Fruit fly (Drosophila melanogaster) whole organism, wandering third instar larva: ENCODE data around the gene CG43774.

ENCODE experiments used
- Abd-B ChIP-seq: fragments of >200 bp; optimal IDR thresholded peaks from 2 replicates; lab custom pipeline; 2017; ENCODE audit warnings: missing biosample characterization, missing genetic modification characterization
- CG32264 ChIP-seq: fragments of 200-800 bp; sonication (Bioruptor generic); optimal IDR thresholded peaks from 2 replicates; lab custom pipeline; 2016; ENCODE audit warnings: missing biosample characterization, missing genetic modification characterization
- CG9705 ChIP-seq: fragments of 200-800 bp; sonication (Bioruptor generic); optimal IDR thresholded peaks from 2 replicates; lab custom pipeline; 2018; ENCODE audit warnings: missing biosample characterization, mild to moderate bottlenecking, missing genetic modification characterization
- CrebA ChIP-seq: fragments of 200-800 bp; sonication (Bioruptor generic); optimal IDR thresholded peaks from 2 replicates; lab custom pipeline; 2016; ENCODE audit warnings: missing biosample characterization, mild to moderate bottlenecking, missing genetic modification characterization, borderline replicate concordance
- Dfd ChIP-seq: fragments of >200 bp; optimal IDR thresholded peaks from 2 replicates; lab custom pipeline; 2017; ENCODE audit warnings: missing biosample characterization, missing genetic modification characterization
- Dif ChIP-seq: fragments of 200-275, 200-300 bp; sonication (Bioruptor generic); optimal IDR thresholded peaks from 2 replicates; lab custom pipeline; 2018; ENCODE audit warnings: missing biosample characterization, missing genetic modification characterization; ENCODE audit not compliant: partially characterized antibody
- Hnf4 ChIP-seq: fragments of 200-800 bp; sonication (Bioruptor generic); optimal IDR thresholded peaks from 2 replicates; lab custom pipeline; 2016; ENCODE audit warnings: missing biosample characterization, mild to moderate bottlenecking, missing genetic modification characterization
- Hr78 ChIP-seq: fragments of >200 bp; optimal IDR thresholded peaks from 2 replicates; lab custom pipeline; 2017; ENCODE audit warnings: missing biosample characterization, missing genetic modification characterization
- Hr83 ChIP-seq: fragments of 200-300 bp; sonication (Bioruptor generic); optimal IDR thresholded peaks from 2 replicates; lab custom pipeline; 2016; ENCODE audit warnings: missing biosample characterization, mild to moderate bottlenecking, missing genetic modification characterization, moderate library complexity; ENCODE audit not compliant: poor library complexity, severe bottlenecking
- Jra ChIP-seq: sonication (Bioruptor generic); optimal IDR thresholded peaks from 2 replicates; lab custom pipeline; 2016; ENCODE audit warnings: missing biosample characterization, missing genetic modification characterization
- Mio ChIP-seq: sonication (Bioruptor generic); optimal IDR thresholded peaks from 2 replicates; lab custom pipeline; 2016; ENCODE audit warnings: missing biosample characterization, missing genetic modification characterization
- Myc ChIP-seq: fragments of >200 bp; optimal IDR thresholded peaks from 2 replicates; lab custom pipeline; 2017
- N ChIP-seq: fragments of >200 bp; optimal IDR thresholded peaks from 2 replicates; lab custom pipeline; 2018; ENCODE audit warnings: missing biosample characterization, missing external identifiers, missing genetic modification characterization
- OdsH ChIP-seq: fragments of 200-800 bp; sonication (Bioruptor generic); optimal IDR thresholded peaks from 2 replicates; lab custom pipeline; 2016; ENCODE audit warnings: missing biosample characterization, mild to moderate bottlenecking, missing genetic modification characterization
- Rel ChIP-seq, 2 experiments: fragments of 200-800 bp; sonication (Bioruptor generic) in 1 of 2; optimal IDR thresholded peaks; 2 replicates in 1 of 2; 3 replicates in 1 of 2; lab custom pipeline; 2016 to 2019; ENCODE audit warnings: mild to moderate bottlenecking in 2 of 2, missing biosample characterization in 2 of 2, missing genetic modification characterization in 2 of 2, moderate library complexity in 1 of 2
- Sp1 ChIP-seq: fragments of 200-800 bp; sonication (Bioruptor generic); optimal IDR thresholded peaks from 3 replicates; lab custom pipeline; 2019; ENCODE audit warnings: missing biosample characterization, mild to moderate bottlenecking, missing genetic modification characterization, moderate library complexity
- Vsx2 ChIP-seq: fragments of 200-300, 225-300 bp; sonication (Bioruptor generic); optimal IDR thresholded peaks from 2 replicates; lab custom pipeline; 2018; ENCODE audit warnings: missing biosample characterization, missing genetic modification characterization; ENCODE audit not compliant: partially characterized antibody
- br ChIP-seq: fragments of 200-800 bp; sonication (Bioruptor generic); optimal IDR thresholded peaks from 2 replicates; lab custom pipeline; 2016; ENCODE audit warnings: missing biosample characterization, missing genetic modification characterization
- brk ChIP-seq: fragments of 200-800 bp; sonication (Bioruptor generic); optimal IDR thresholded peaks from 2 replicates; lab custom pipeline; 2016; ENCODE audit warnings: missing biosample characterization, mild to moderate bottlenecking, missing genetic modification characterization
- dl ChIP-seq, 2 experiments: fragments of 175-275, 200-275 bp in 1 of 2; fragments of 200-275 bp in 1 of 2; sonication (Bioruptor generic); optimal IDR thresholded peaks; lab custom pipeline; 2018; ENCODE audit warnings: mild to moderate bottlenecking in 2 of 2, missing biosample characterization in 2 of 2, missing genetic modification characterization in 2 of 2, moderate library complexity in 2 of 2; ENCODE audit not compliant: partially characterized antibody in 2 of 2, insufficient read depth in 1 of 2
- dmrt93B ChIP-seq: fragments of 200-800 bp; sonication (Bioruptor generic); optimal IDR thresholded peaks from 2 replicates; lab custom pipeline; 2018; ENCODE audit warnings: missing biosample characterization, mild to moderate bottlenecking, missing genetic modification characterization
- dsf ChIP-seq: sonication (Bioruptor generic); optimal IDR thresholded peaks from 2 replicates; lab custom pipeline; 2016; ENCODE audit warnings: missing biosample characterization, missing genetic modification characterization, borderline replicate concordance
- ey ChIP-seq: fragments of 200-800 bp; sonication (Bioruptor generic); optimal IDR thresholded peaks from 2 replicates; lab custom pipeline; 2016; ENCODE audit warnings: missing biosample characterization, missing genetic modification characterization
- foxo ChIP-seq, 2 experiments: fragments of 200-800 bp; sonication (Bioruptor generic); optimal IDR thresholded peaks; 2 replicates in 1 of 2; 3 replicates in 1 of 2; lab custom pipeline; 2016 to 2017; ENCODE audit warnings: missing biosample characterization in 2 of 2, missing genetic modification characterization in 2 of 2
- fru ChIP-seq: fragments of 200-800 bp; sonication (Bioruptor generic); optimal IDR thresholded peaks from 3 replicates; lab custom pipeline; 2016; ENCODE audit warnings: missing biosample characterization, mild to moderate bottlenecking, missing genetic modification characterization
- h ChIP-seq: fragments of 200-800 bp; sonication (Bioruptor generic); optimal IDR thresholded peaks from 3 replicates; lab custom pipeline; 2016; ENCODE audit warnings: missing biosample characterization, mild to moderate bottlenecking, missing genetic modification characterization
- pan ChIP-seq: fragments of >200 bp; optimal IDR thresholded peaks from 2 replicates; lab custom pipeline; 2017
- psq ChIP-seq: fragments of 200-800 bp; sonication (Bioruptor generic); optimal IDR thresholded peaks from 3 replicates; lab custom pipeline; 2017; ENCODE audit warnings: missing biosample characterization, mild to moderate bottlenecking, missing genetic modification characterization, moderate library complexity
- rgr ChIP-seq: fragments of 200-800 bp; sonication (Bioruptor generic); optimal IDR thresholded peaks from 3 replicates; lab custom pipeline; 2016; ENCODE audit warnings: missing biosample characterization, mild to moderate bottlenecking, missing genetic modification characterization
- sage ChIP-seq: fragments of 200-800 bp; sonication (Bioruptor generic); optimal IDR thresholded peaks from 2 replicates; lab custom pipeline; 2016; ENCODE audit warnings: missing biosample characterization, mild to moderate bottlenecking, missing genetic modification characterization
- sv ChIP-seq: fragments of 200-800 bp; sonication (Bioruptor generic); optimal IDR thresholded peaks from 3 replicates; lab custom pipeline; 2016; ENCODE audit warnings: missing biosample characterization, missing genetic modification characterization
- tai ChIP-seq: sonication (Bioruptor generic); optimal IDR thresholded peaks from 2 replicates; lab custom pipeline; 2016; ENCODE audit warnings: missing biosample characterization, missing genetic modification characterization
- usp ChIP-seq: fragments of >200 bp; optimal IDR thresholded peaks from 2 replicates; lab custom pipeline; 2017; ENCODE audit warnings: missing biosample characterization, missing genetic modification characterization
- woc ChIP-seq: sonication (Bioruptor generic); optimal IDR thresholded peaks from 2 replicates; lab custom pipeline; 2016; ENCODE audit warnings: missing biosample characterization, mild to moderate bottlenecking, missing genetic modification characterization

The CG43774 gene

DNA sequence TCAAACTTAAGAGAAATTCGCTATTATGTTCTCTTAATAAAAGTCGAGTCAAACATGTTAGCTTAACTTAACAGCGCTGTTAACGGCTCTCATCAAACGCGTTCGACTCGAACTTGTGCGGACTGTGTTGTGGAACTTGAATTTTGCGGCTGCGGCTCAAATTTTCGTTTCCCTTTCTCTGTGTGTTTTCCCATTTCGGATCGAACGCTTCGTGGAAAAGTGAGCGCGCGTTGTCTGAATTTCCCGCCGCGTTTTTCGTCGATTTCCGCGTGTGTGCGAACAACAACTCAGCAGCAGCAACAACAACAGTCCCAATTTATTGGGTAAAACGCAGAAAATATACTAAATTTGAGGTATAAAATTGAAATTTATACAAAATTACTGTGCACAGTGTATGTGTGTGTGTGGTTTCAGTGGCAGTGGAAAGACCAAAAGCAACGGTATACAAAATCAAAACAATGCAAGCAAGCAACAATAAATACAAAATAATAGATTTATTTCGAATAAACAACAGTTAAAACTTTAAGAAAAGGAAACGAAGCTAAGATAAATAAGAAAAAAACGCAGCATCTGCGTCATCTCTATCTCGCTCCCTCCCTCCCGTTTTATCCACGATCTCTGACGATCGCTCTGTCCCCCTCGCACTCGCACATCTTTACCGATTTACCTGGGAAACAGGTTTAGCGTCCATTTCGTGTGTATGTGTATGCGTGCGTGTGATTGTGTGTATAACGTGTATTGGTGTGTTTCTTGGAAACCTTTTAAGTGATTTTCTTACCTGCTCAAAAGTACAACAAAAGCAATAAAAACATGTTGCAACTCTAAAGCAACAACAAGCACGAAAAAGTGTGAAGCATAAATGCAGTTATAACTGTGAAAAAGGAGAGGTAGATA, 23.0 kb downstream of the CG43774 start, which contains the start of gene ed:
ed (plus strand) TSS at position 175 of the 894 bp plus-strand sequence.
- no peak for TF ChIP-seq dmrt93B (GFP tag; lab: Kevin White, UChicago)
- TF ChIP-seq CG32264 (GFP tag; lab: Kevin White, UChicago) = no peak
- no peak for TF ChIP-seq Rel (GFP tag; optimal IDR thresholded peaks at IDR 0.05; lab: Kevin White, UChicago)
- no peak for TF ChIP-seq Rel (tag; optimal IDR thresholded peaks at IDR 0.05; lab: Kevin White, UChicago)
- no peak for TF ChIP-seq fru
- TF ChIP-seq foxo (GFP tag; optimal IDR thresholded peaks at IDR 0.05; lab: Kevin White, UChicago) = no peak
- no peak for TF ChIP-seq usp (GFP tag; lab: Kevin White, UChicago)
- TF ChIP-seq Hr83 (GFP tag; lab: Kevin White, UChicago) = no peak
- no peak for TF ChIP-seq pan (lab: Kevin White, UChicago)
- no peak for TF ChIP-seq dsf
- TF ChIP-seq CG9705 (GFP tag; lab: Kevin White, UChicago) = no peak
- no peak for TF ChIP-seq Hr78
- TF ChIP-seq N (GFP tag; lab: Kevin White, UChicago) = peak; percentile 2
- peak; percentile 77 for TF ChIP-seq psq (GFP tag; lab: Kevin White, UChicago)
- no peak for TF ChIP-seq woc (GFP tag; lab: Kevin White, UChicago)
- TF ChIP-seq h = no peak
- TF ChIP-seq sv (GFP tag; lab: Kevin White, UChicago) = no peak
- no peak for TF ChIP-seq Jra (GFP tag; lab: Kevin White, UChicago)
- peak; percentile 80 for TF ChIP-seq Dif (GFP tag; lab: Kevin White, UChicago)
- TF ChIP-seq sage (GFP tag; lab: Kevin White, UChicago) = no peak
- TF ChIP-seq dl (GFP tag; optimal IDR thresholded peaks at IDR 0.05; lab: Kevin White, UChicago; ENCODE audit: insufficient read depth in 1 of 2, partially characterized antibody in 2 of 2) = no peak
- TF ChIP-seq Abd-B (GFP tag; lab: Kevin White, UChicago) = no peak
- no peak for TF ChIP-seq OdsH (GFP tag; lab: Kevin White, UChicago)
- TF ChIP-seq br (GFP tag; lab: Kevin White, UChicago) = no peak
- TF ChIP-seq tai (GFP tag; lab: Kevin White, UChicago) = no peak
- TF ChIP-seq CrebA (GFP tag; lab: Kevin White, UChicago) = peak; percentile 9
- peak; percentile 5 for TF ChIP-seq Sp1 (GFP tag; lab: Kevin White, UChicago)
- peak; percentile 84 for TF ChIP-seq Vsx2 (GFP tag; lab: Kevin White, UChicago)

DNA sequence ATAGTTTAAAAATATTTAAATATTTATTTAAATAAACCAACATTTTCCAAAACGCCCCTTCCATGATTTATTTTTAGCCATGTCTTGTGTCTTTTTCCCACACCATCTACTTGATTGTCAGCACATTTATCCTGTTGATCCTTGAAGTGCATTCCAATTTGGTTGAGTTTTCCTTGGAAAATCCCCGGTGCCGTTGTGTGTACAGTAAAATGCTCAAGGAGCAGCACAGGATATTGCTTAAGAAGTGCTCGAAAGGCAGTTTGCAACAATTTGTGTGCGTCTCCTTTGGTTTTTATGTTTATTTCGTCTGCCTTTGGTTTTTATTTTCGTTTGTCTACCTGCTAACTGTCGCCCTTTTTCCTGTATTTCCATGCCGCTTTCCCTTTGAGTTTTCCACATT, 25.8 kb downstream of the CG43774 start:
- no peak for TF ChIP-seq Rel (GFP tag; optimal IDR thresholded peaks at IDR 0.05; lab: Kevin White, UChicago)
- TF ChIP-seq Rel (tag; optimal IDR thresholded peaks at IDR 0.05; lab: Kevin White, UChicago) = no peak
- TF ChIP-seq Hr78 = no peak
- no peak for TF ChIP-seq sv (GFP tag; lab: Kevin White, UChicago)
- no peak for TF ChIP-seq CG9705 (GFP tag; lab: Kevin White, UChicago)
- no peak for TF ChIP-seq Hnf4 (GFP tag; lab: Kevin White, UChicago)

- TF ChIP-seq fru (no peak), tai (GFP tag; lab: Kevin White, UChicago) (no peak), Dfd (no peak), Mio (no peak), Hr83 (GFP tag; lab: Kevin White, UChicago) (no peak), h (no peak), brk (GFP tag; lab: Kevin White, UChicago) (no peak), CG9705 (GFP tag; lab: Kevin White, UChicago) (no peak), sv (GFP tag; lab: Kevin White, UChicago) (no peak), Sp1 (GFP tag; lab: Kevin White, UChicago) (no peak), Hr78 (no peak)
Measured at dm6 chr2L:4036306-4036705, 27.9 kb downstream of the CG43774 start.

- no peak for TF ChIP-seq rgr (GFP tag; lab: Kevin White, UChicago)
- no peak for TF ChIP-seq dsf
- no peak for TF ChIP-seq br (GFP tag; lab: Kevin White, UChicago)
- TF ChIP-seq OdsH (GFP tag; lab: Kevin White, UChicago) = no peak
- TF ChIP-seq Sp1 (GFP tag; lab: Kevin White, UChicago) = no peak
- no peak for TF ChIP-seq Mio
- no peak for TF ChIP-seq Myc
- no peak for TF ChIP-seq CG9705 (GFP tag; lab: Kevin White, UChicago)
- no peak for TF ChIP-seq ey (GFP tag; lab: Kevin White, UChicago)
- peak; percentile 25 for TF ChIP-seq CrebA (GFP tag; lab: Kevin White, UChicago)
- TF ChIP-seq pan (lab: Kevin White, UChicago) = no peak
- TF ChIP-seq sage (GFP tag; lab: Kevin White, UChicago) = peak; percentile 33
- no peak for TF ChIP-seq Dfd
- peak; percentile 91 for TF ChIP-seq psq (GFP tag; lab: Kevin White, UChicago)
- TF ChIP-seq, all 38 proteins: peak for 3
Measured at dm6 chr2L:4037015-4037414, 28.6 kb downstream of the CG43774 start.
